Fruit fly (Drosophila melanogaster): Measurements from ENCODE around the gene CG13613.

DNA sequence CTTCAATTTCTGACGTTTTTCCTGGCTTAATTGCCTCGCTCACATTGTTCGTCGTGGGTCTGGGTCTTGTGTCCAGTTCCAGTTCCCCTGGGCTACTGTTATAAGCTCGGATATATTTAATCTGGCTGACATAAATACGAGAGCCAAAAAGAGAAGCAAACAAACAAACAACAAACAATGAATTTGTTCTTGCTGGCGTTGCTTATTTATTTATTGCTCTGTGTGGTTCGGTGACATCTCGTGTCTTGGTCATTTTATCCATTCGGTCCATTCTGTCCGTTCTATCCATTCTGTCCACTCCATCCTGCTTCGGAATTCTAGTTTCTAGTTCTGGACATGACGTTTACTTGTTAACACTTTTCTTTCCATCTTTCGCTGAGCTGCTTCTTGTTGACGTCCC, 19.6 kb downstream of the CG13613 start, which contains the start of gene CG17780:
- no peak for TF ChIP-seq usp (GFP tag; optimal IDR thresholded peaks at IDR 0.05)
- TF ChIP-seq CG8478 (optimal IDR thresholded peaks at IDR 0.05): no peak
